Worm (Caenorhabditis elegans): ENCODE results near the gene C02H6.1.

DNA sequence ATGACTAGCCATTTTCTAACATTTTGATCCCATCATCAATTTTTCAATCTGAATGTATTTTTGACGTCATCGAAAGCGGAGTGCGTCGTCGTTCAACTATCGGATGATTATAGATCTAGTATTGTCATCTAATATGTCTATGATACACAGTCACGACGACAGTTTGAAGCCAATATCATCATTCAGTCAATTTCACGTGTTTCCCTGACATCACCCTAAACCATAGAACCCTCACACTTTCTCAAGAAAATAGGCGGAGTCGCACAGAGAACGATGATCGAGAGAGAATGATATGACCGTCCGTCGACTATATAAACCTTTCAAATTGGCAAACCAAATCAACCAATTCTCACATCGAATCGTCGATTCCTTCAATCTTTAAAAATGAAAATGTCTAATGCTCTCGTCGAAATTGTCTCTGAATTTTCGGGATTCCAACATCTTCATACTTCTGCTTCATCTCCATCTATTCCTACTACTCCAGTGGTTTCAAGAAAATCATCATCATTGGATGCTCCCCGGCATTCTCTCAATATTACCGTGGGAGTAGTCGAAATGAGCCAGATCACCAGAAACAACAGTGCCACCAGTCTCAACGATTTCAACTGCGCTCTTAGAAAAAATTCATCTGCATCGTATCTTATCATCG is 26.2 kb upstream of the C02H6.1 start, which contains the start of gene F18E3.13:
- no peak for TF ChIP-seq pha-4 (GFP tag; IDR thresholded peaks at IDR 0.05)
- TF ChIP-seq pha-4 (tag; optimal IDR thresholded peaks at IDR 0.05) = no peak
- TF ChIP-seq mes-2 (tag; optimal IDR thresholded peaks at IDR 0.05; ENCODE audit: poor library complexity, severe bottlenecking) = no peak
- TF ChIP-seq arid-1 (GFP tag; conservative IDR thresholded peaks at IDR 0.05) = no peak
- TF ChIP-seq lin-39 (tag; optimal IDR thresholded peaks at IDR 0.05) = no peak

Measured in whole organism, L4 larva.